Worm (Caenorhabditis elegans) whole organism, L3 larva: ENCODE data around the gene mec-1.

ENCODE experiments used
- ama-1 ChIP-seq: fragments of 150-350 bp; optimal IDR thresholded peaks from 2 replicates; lab custom pipeline; 2018
- ceh-16 ChIP-seq: sonication (generic microtip); optimal IDR thresholded peaks from 2 replicates; lab custom pipeline; 2017; ENCODE audit warnings: missing biosample characterization, missing genetic modification characterization
- nhr-28 ChIP-seq: fragments of 150-350 bp; optimal IDR thresholded peaks from 2 replicates; lab custom pipeline; 2014; ENCODE audit warnings: missing biosample characterization, missing genetic modification characterization

DNA sequence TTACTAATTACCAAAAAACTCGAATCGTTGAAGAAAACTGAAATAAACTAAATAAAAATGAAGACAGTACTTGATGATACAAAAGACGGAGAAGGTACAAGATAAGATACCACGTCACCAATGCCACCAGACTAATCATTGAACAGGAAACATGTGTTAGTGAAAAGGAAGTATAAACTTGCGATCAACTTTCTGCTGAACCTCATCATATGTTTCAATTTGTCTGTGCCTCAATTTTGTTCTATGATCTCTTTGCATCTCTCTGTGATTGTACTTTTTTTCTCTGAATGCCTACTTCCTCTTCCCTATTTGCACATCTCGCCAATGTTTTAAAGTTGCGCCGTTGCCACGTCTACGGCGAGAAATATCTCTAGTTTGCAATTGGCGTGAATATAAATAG is 37.7 kb downstream of the mec-1 start:
- TF ChIP-seq nhr-28 (tag; lab: Kevin White, UChicago) (no peak), ceh-16 (no peak), ama-1 (lab: Kevin White, UChicago) (no peak)
